Worm (Caenorhabditis elegans): ENCODE data around the gene dop-5.

DNA sequence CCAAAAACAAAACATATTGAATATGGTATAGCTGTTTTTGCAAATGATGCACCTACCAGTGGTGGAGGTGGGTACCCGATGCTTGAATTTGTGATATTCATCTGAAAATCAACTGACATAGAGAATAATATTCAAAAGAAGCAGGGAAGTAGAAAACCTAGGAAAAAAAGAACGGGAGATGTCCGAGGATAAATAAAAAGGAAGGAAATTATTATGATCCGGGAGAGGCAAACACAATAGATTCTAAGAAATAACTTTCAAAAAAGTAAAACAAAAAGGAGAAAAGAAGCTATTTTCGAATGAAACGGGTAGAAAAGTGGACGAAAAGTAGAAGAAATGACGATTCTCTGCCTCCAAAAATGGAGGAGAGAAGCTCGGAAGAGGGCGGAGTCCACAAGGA lies 13.1 kb downstream of the dop-5 start, which contains the start of gene npr-25:
- TF ChIP-seq ham-2 (GFP tag; optimal IDR thresholded peaks at IDR 0.05) = no peak
- TF ChIP-seq unc-62 (GFP tag; optimal IDR thresholded peaks at IDR 0.05) = no peak
- TF ChIP-seq ceh-39 (tag; optimal IDR thresholded peaks at IDR 0.05) = no peak
- no peak for TF ChIP-seq M03D4.4 (tag; optimal IDR thresholded peaks at IDR 0.05)
- TF ChIP-seq nhr-237 (tag; optimal IDR thresholded peaks at IDR 0.05) = no peak
- TF ChIP-seq ces-1 (GFP tag; optimal IDR thresholded peaks at IDR 0.05) = no peak
- no peak for TF ChIP-seq lin-13 (tag; optimal IDR thresholded peaks at IDR 0.05)
- no peak for TF ChIP-seq nhr-76 (tag; optimal IDR thresholded peaks at IDR 0.05)
- TF ChIP-seq sptf-1 (tag; optimal IDR thresholded peaks at IDR 0.05) = no peak
- no peak for TF ChIP-seq elt-1 (tag; optimal IDR thresholded peaks at IDR 0.05; ENCODE audit: borderline replicate concordance, insufficient read depth)
- no peak for TF ChIP-seq snpc-4 (tag; optimal IDR thresholded peaks at IDR 0.05)

Measured in whole organism, mixed stage, embryonic.